Fruit fly (Drosophila melanogaster): ENCODE measurements around the gene CG12470.

- TF ChIP-seq fd96Ca (GFP tag; IDR thresholded peaks at IDR 0.05) (no peak), CG8301 (tag; optimal IDR thresholded peaks at IDR 0.05) (no peak), Pif1B (GFP tag; optimal IDR thresholded peaks at IDR 0.05) (no peak), CG17806 (tag; optimal IDR thresholded peaks at IDR 0.05) (no peak), CG10348 (GFP tag; IDR thresholded peaks at IDR 0.05) (no peak), CG14655 (GFP tag; optimal IDR thresholded peaks at IDR 0.05) (no peak), EcR (GFP tag; optimal IDR thresholded peaks at IDR 0.05) (no peak), CG13204 (GFP tag; optimal IDR thresholded peaks at IDR 0.05) (no peak), gl (tag; optimal IDR thresholded peaks at IDR 0.05) (no peak), CG15710 (tag; optimal IDR thresholded peaks at IDR 0.05) (no peak), Ets98B (GFP tag; IDR thresholded peaks at IDR 0.05) (no peak), D1 (tag; optimal IDR thresholded peaks at IDR 0.05) (no peak), CG32121 (GFP tag; IDR thresholded peaks at IDR 0.05) (no peak)
Measured at dm6 chrX:356232-356631, 48.7 kb downstream of the CG12470 start, which contains the start of gene y.

Measured in whole organism, pupa.